Fruit fly (Drosophila melanogaster) whole organism, embryonic: ENCODE results near the gene Tnks.
A peak's percentile ranks its signal among the peaks of the same experiment; 100 is the strongest.

Experiments
- Ada2b ChIP-seq: fragments of 200-800 bp; sonication (Bioruptor generic); IDR thresholded peaks from 2 replicates; pipeline ENCODE4 v1.3.6; 2022; ENCODE audit warnings: missing biosample characterization, missing genetic modification characterization
- Atf-2 ChIP-seq: fragments of 200-800 bp; sonication (Bioruptor generic); optimal IDR thresholded peaks from 2 replicates; lab custom pipeline; 2016; ENCODE audit warnings: missing biosample characterization, missing genetic modification characterization
- Awh ChIP-seq: fragments of 200-800 bp; sonication (Bioruptor generic); IDR thresholded peaks from 2 replicates; pipeline ENCODE4, ENCODE4 v1.3.6; 2022; ENCODE audit warnings: missing biosample characterization, missing genetic modification characterization
- CG10147 ChIP-seq: fragments of 200-800 bp; sonication (Bioruptor generic); optimal IDR thresholded peaks from 2 replicates; lab custom pipeline; 2019; ENCODE audit warnings: missing biosample characterization, mild to moderate bottlenecking, missing genetic modification characterization, moderate library complexity
- CG10366 ChIP-seq: fragments of 200-800 bp; sonication (Bioruptor generic); IDR thresholded peaks from 2 replicates; pipeline ENCODE4 v1.3.6; 2022; ENCODE audit warnings: missing biosample characterization, missing genetic modification characterization
- CG10979 ChIP-seq: fragments of 200-800 bp; sonication (Bioruptor generic); optimal IDR thresholded peaks from 2 replicates; lab custom pipeline; 2018; ENCODE audit warnings: missing biosample characterization, mild to moderate bottlenecking, missing genetic modification characterization, moderate library complexity
- CG11695 ChIP-seq: fragments of 200-800 bp; sonication (Bioruptor generic); IDR thresholded peaks from 3 replicates; pipeline ENCODE4 v1.3.6; 2022; ENCODE audit warnings: missing biosample characterization, missing genetic modification characterization
- CG12744 ChIP-seq: fragments of 200-800 bp; sonication (Bioruptor generic); optimal IDR thresholded peaks from 2 replicates; lab custom pipeline; 2016; ENCODE audit warnings: missing biosample characterization, missing genetic modification characterization
- CG14965 ChIP-seq: fragments of 200-800 bp; sonication (Bioruptor generic); optimal IDR thresholded peaks from 2 replicates; lab custom pipeline; 2016; ENCODE audit warnings: missing biosample characterization, missing genetic modification characterization, borderline replicate concordance
- CG1529 ChIP-seq: fragments of 200-800 bp; sonication (Bioruptor generic); optimal IDR thresholded peaks from 3 replicates; lab custom pipeline; 2018; ENCODE audit warnings: missing biosample characterization, missing genetic modification characterization
- CG15514 ChIP-seq: fragments of 200-800 bp; sonication (Bioruptor generic); optimal IDR thresholded peaks from 3 replicates; lab custom pipeline; 2017; ENCODE audit warnings: missing biosample characterization, missing genetic modification characterization, mild to moderate bottlenecking, moderate library complexity, missing genetic modification reagents
- CG16813 ChIP-seq: fragments of 200-800 bp; sonication (Bioruptor generic); IDR thresholded peaks from 3 replicates; pipeline ENCODE4 v1.3.6; 2022; ENCODE audit warnings: missing biosample characterization, missing genetic modification characterization; ENCODE audit not compliant: partially characterized antibody
- CG17186 ChIP-seq: fragments of 200-800 bp; sonication (Bioruptor generic); optimal IDR thresholded peaks from 3 replicates; lab custom pipeline; 2017; ENCODE audit warnings: missing biosample characterization, missing genetic modification reagents, missing genetic modification characterization
- CG17385 ChIP-seq: fragments of 200-800 bp; sonication (Bioruptor generic); optimal IDR thresholded peaks from 3 replicates; lab custom pipeline; 2018; ENCODE audit warnings: missing biosample characterization, mild to moderate bottlenecking, missing genetic modification characterization
- CG17568 ChIP-seq: fragments of 200-800 bp; sonication (Bioruptor generic); optimal IDR thresholded peaks from 2 replicates; lab custom pipeline; 2018; ENCODE audit warnings: missing biosample characterization, mild to moderate bottlenecking, missing genetic modification characterization, moderate library complexity
- CG2129 ChIP-seq: fragments of 200-800 bp; sonication (Bioruptor generic); IDR thresholded peaks from 2 replicates; pipeline ENCODE4 v1.3.6; 2022; ENCODE audit warnings: missing biosample characterization, missing genetic modification characterization; ENCODE audit not compliant: partially characterized antibody
- CG2889 ChIP-seq: fragments of 200-800 bp; sonication (Bioruptor generic); IDR thresholded peaks from 3 replicates; pipeline ENCODE4 v1.3.6; 2022; ENCODE audit warnings: missing biosample characterization, missing genetic modification characterization
- CG3163 ChIP-seq: fragments of 200-800 bp; sonication (Bioruptor generic); optimal IDR thresholded peaks from 3 replicates; lab custom pipeline; 2016; ENCODE audit warnings: missing biosample characterization, missing genetic modification characterization
- CG32767 ChIP-seq: fragments of 200-800 bp; sonication (Bioruptor generic); IDR thresholded peaks from 2 replicates; pipeline ENCODE4 v1.3.6; 2022; ENCODE audit warnings: missing biosample characterization, missing genetic modification characterization
- CG3407 ChIP-seq: fragments of 200-800 bp; sonication (Bioruptor generic); optimal IDR thresholded peaks from 2 replicates; lab custom pipeline; 2018; ENCODE audit warnings: missing biosample characterization, mild to moderate bottlenecking, missing genetic modification characterization
- CG4282 ChIP-seq: fragments of 200-800 bp; sonication (Bioruptor generic); optimal IDR thresholded peaks from 2 replicates; lab custom pipeline; 2016; ENCODE audit warnings: missing biosample characterization, missing genetic modification characterization
- CG5245 ChIP-seq: fragments of 200-800 bp; sonication (Bioruptor generic); optimal IDR thresholded peaks from 3 replicates; lab custom pipeline; 2016; ENCODE audit warnings: missing biosample characterization, missing genetic modification characterization
- CG8478 ChIP-seq: fragments of >200 bp; optimal IDR thresholded peaks from 2 replicates; lab custom pipeline; 2018
- CG8924 ChIP-seq: fragments of 200-800 bp; optimal IDR thresholded peaks from 3 replicates; lab custom pipeline; 2019; ENCODE audit warnings: missing biosample characterization, mild to moderate bottlenecking, missing genetic modification characterization, moderate library complexity
- CG9437 ChIP-seq: fragments of 200-800 bp; sonication (Bioruptor generic); optimal IDR thresholded peaks from 2 replicates; lab custom pipeline; 2018; ENCODE audit warnings: missing biosample characterization, mild to moderate bottlenecking, missing genetic modification characterization
- Dek ChIP-seq: fragments of 200-800 bp; sonication (Bioruptor generic); optimal IDR thresholded peaks from 3 replicates; lab custom pipeline; 2019; ENCODE audit warnings: missing biosample characterization, mild to moderate bottlenecking, missing genetic modification characterization, moderate library complexity
- ERR ChIP-seq: fragments of 200-800 bp; sonication (Bioruptor generic); optimal IDR thresholded peaks from 2 replicates; lab custom pipeline; 2016; ENCODE audit warnings: missing biosample characterization, missing genetic modification characterization
- Gug ChIP-seq: fragments of 200-800 bp; sonication (Bioruptor generic); IDR thresholded peaks from 4 replicates; pipeline ENCODE4 v1.3.6; 2022; ENCODE audit warnings: missing biosample characterization, missing genetic modification characterization
- H15 ChIP-seq: fragments of 200-800 bp; sonication (Bioruptor generic); IDR thresholded peaks from 3 replicates; pipeline ENCODE4 v1.3.6; 2022; ENCODE audit warnings: missing biosample characterization, missing genetic modification characterization
- HHEX ChIP-seq: fragments of 200-800 bp; sonication (Bioruptor generic); optimal IDR thresholded peaks from 3 replicates; lab custom pipeline; 2017; ENCODE audit warnings: missing biosample characterization, mild to moderate bottlenecking, missing genetic modification characterization, missing genetic modification reagents
- Hmr ChIP-seq: fragments of 200-800 bp; sonication (Bioruptor generic); optimal IDR thresholded peaks from 3 replicates; lab custom pipeline; 2017; ENCODE audit warnings: mild to moderate bottlenecking, missing biosample characterization, missing genetic modification reagents, missing genetic modification characterization
- Neu2 ChIP-seq: fragments of 200-800 bp; sonication (Bioruptor generic); optimal IDR thresholded peaks from 3 replicates; lab custom pipeline; 2016; ENCODE audit warnings: missing biosample characterization, missing genetic modification characterization, borderline replicate concordance
- Oli ChIP-seq: fragments of 200-800 bp; sonication (Bioruptor generic); optimal IDR thresholded peaks from 2 replicates; lab custom pipeline; 2018; ENCODE audit warnings: missing biosample characterization, mild to moderate bottlenecking, missing genetic modification characterization, moderate library complexity
- Sin3A ChIP-seq: fragments of >200 bp; optimal IDR thresholded peaks from 2 replicates; lab custom pipeline; 2018
- Sox100B ChIP-seq: fragments of 200-800 bp; sonication (Bioruptor generic); optimal IDR thresholded peaks from 3 replicates; lab custom pipeline; 2018; ENCODE audit warnings: missing biosample characterization, mild to moderate bottlenecking, missing genetic modification characterization
- Trl ChIP-seq, 3 experiments: fragments of >200 bp in 2 of 3; fragments of 200-800 bp in 1 of 3; sonication (Bioruptor generic) in 1 of 3; optimal IDR thresholded peaks; 2 replicates in 1 of 3; 3 replicates in 2 of 3; lab custom pipeline; 2016 to 2017; ENCODE audit warnings: missing biosample characterization in 1 of 3, missing genetic modification characterization in 1 of 3
- dmrt99B ChIP-seq: fragments of 200-800 bp; sonication (Bioruptor generic); optimal IDR thresholded peaks from 2 replicates; lab custom pipeline; 2018; ENCODE audit warnings: missing biosample characterization, mild to moderate bottlenecking, missing genetic modification characterization, moderate library complexity
- fu2 ChIP-seq: fragments of 200-800 bp; sonication (Bioruptor generic); optimal IDR thresholded peaks from 2 replicates; lab custom pipeline; 2016; ENCODE audit warnings: missing biosample characterization, missing genetic modification characterization
- gsb-n ChIP-seq: fragments of 200-800 bp; sonication (Bioruptor generic); optimal IDR thresholded peaks from 3 replicates; lab custom pipeline; 2018; ENCODE audit warnings: missing biosample characterization, mild to moderate bottlenecking, missing genetic modification characterization
- her ChIP-seq: fragments of 200-800 bp; sonication (Bioruptor generic); optimal IDR thresholded peaks from 2 replicates; lab custom pipeline; 2016; ENCODE audit warnings: missing biosample characterization, missing genetic modification characterization
- insv ChIP-seq, 2 experiments: fragments of 200-800 bp; sonication (Bioruptor generic); optimal IDR thresholded peaks; 3 replicates each; lab custom pipeline; 2016 to 2018; ENCODE audit warnings: missing biosample characterization in 2 of 2, missing genetic modification characterization in 2 of 2
- jing ChIP-seq: fragments of 200-800 bp; sonication (Bioruptor generic); optimal IDR thresholded peaks from 2 replicates; lab custom pipeline; 2018; ENCODE audit warnings: missing biosample characterization, mild to moderate bottlenecking, missing genetic modification characterization
- knrl ChIP-seq: fragments of 200-800 bp; sonication (Bioruptor generic); IDR thresholded peaks from 3 replicates; pipeline ENCODE4 v1.3.6; 2022; ENCODE audit warnings: missing biosample characterization, missing genetic modification characterization; ENCODE audit not compliant: partially characterized antibody
- nerfin-2 ChIP-seq: fragments of 200-800 bp; sonication (Bioruptor generic); IDR thresholded peaks from 2 replicates; pipeline ENCODE4 v1.3.6; 2022; ENCODE audit warnings: missing biosample characterization, missing genetic modification characterization; ENCODE audit not compliant: partially characterized antibody
- nmo ChIP-seq: fragments of 200-800 bp; sonication (Bioruptor generic); optimal IDR thresholded peaks from 2 replicates; lab custom pipeline; 2018; ENCODE audit warnings: missing biosample characterization, mild to moderate bottlenecking, missing genetic modification characterization, moderate library complexity
- pita ChIP-seq: fragments of 200-800 bp; sonication (Bioruptor generic); optimal IDR thresholded peaks from 2 replicates; lab custom pipeline; 2017; ENCODE audit warnings: missing biosample characterization, mild to moderate bottlenecking, missing genetic modification characterization
- sd ChIP-seq: fragments of 200-800 bp; sonication (Bioruptor generic); optimal IDR thresholded peaks from 3 replicates; lab custom pipeline; 2018; ENCODE audit warnings: missing biosample characterization, mild to moderate bottlenecking, missing genetic modification characterization, moderate library complexity
- sisA ChIP-seq: fragments of 200-800 bp; sonication (Bioruptor generic); IDR thresholded peaks from 2 replicates; pipeline ENCODE4 v1.3.6; 2022; ENCODE audit warnings: missing biosample characterization, missing genetic modification characterization
- sna ChIP-seq: fragments of 200-800 bp; sonication (Bioruptor generic); IDR thresholded peaks from 2 replicates; pipeline ENCODE4 v1.3.6; 2022; ENCODE audit warnings: missing biosample characterization, missing genetic modification characterization; ENCODE audit not compliant: partially characterized antibody
- zen2 ChIP-seq: fragments of 200-800 bp; sonication (Bioruptor generic); IDR thresholded peaks from 3 replicates; pipeline ENCODE4 v1.3.6; 2022; ENCODE audit warnings: missing biosample characterization, missing genetic modification characterization; ENCODE audit not compliant: partially characterized antibody

The Tnks gene

DNA sequence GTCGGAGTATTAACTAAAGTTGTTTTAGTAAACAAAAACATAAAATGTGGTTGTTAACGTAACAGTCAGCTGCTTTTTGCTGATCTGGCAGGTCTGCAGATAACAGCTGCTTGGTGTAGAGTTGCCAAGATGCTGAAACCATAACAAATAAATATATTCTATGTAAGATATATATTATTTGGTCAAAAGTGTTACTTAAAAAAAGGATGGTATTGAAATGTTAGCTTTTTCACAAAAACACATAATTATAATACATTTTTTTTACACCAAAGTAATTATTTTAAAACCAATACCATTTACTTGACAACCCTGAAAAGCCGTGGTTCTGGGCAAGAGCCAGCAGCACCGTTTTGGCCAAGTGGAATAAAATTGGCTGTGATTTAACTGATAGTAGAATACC lies 19.4 kb upstream of the Tnks start, which contains the start of the genes CG4743 and Idh3g (continued):
- TF ChIP-seq CG15514 (GFP tag; lab: Kevin White, UChicago) (peak; percentile 94), Hmr (GFP tag; lab: Kevin White, UChicago) (peak; percentile 97), gsb-n (tag; lab: Kevin White, UChicago) (peak; percentile 99), HHEX (GFP tag; lab: Kevin White, UChicago) (peak; percentile 96), Neu2 (GFP tag; lab: Kevin White, UChicago) (no peak), CG4282 (GFP tag; lab: Kevin White, UChicago) (peak; percentile 20), CG32767 (GFP tag; lab: Robert Waterston, UW) (peak; percentile 96), H15 (GFP tag; lab: Robert Waterston, UW) (peak; percentile 90), Awh (GFP tag; lab: Robert Waterston, UW) (peak; percentile 96), her (peak; percentile 54), sna (GFP tag; lab: Robert Waterston, UW) (no peak), CG2889 (peak; percentile 89), Atf-2 (GFP tag; lab: Kevin White, UChicago) (peak; percentile 60), Ada2b (GFP tag; lab: Robert Waterston, UW) (peak; percentile 94), jing (GFP tag; lab: Kevin White, UChicago) (peak; percentile 85), Gug (GFP tag; lab: Robert Waterston, UW) (peak; percentile 76), CG10366 (peak; percentile 95), sd (tag; lab: Kevin White, UChicago) (peak; percentile 90), nerfin-2 (GFP tag; lab: Robert Waterston, UW) (no peak), knrl (GFP tag; lab: Robert Waterston, UW) (no peak), CG11695 (GFP tag; lab: Robert Waterston, UW) (peak; percentile 98), CG16813 (GFP tag; lab: Robert Waterston, UW) (peak; percentile 36; the same call in 2 of the 3 replicates), dmrt99B (tag; lab: Kevin White, UChicago) (peak; percentile 97), CG2129 (GFP tag; lab: Robert Waterston, UW) (no peak), CG1529 (GFP tag; lab: Kevin White, UChicago) (peak; percentile 92), sisA (GFP tag; lab: Robert Waterston, UW) (peak; percentile 91), fu2 (peak; percentile 35), zen2 (GFP tag; lab: Robert Waterston, UW) (no peak), CG14965 (GFP tag; lab: Kevin White, UChicago) (no peak), CG10147 (GFP tag; lab: Kevin White, UChicago) (peak; percentile 97), Oli (tag; lab: Kevin White, UChicago) (peak; percentile 96), ERR (GFP tag; lab: Kevin White, UChicago) (peak; percentile 53), CG5245 (GFP tag; lab: Kevin White, UChicago) (peak; percentile 95), Sox100B (GFP tag; lab: Kevin White, UChicago) (peak; percentile 96), CG3163 (peak; percentile 39), CG8478 (lab: Kevin White, UChicago) (no peak), CG3407 (GFP tag; lab: Kevin White, UChicago) (peak; percentile 93), CG10979 (tag; lab: Kevin White, UChicago) (peak; percentile 98), insv (GFP tag; optimal IDR thresholded peaks at IDR 0.05; lab: Kevin White, UChicago) (peak in 1 of 2 experiments; percentile 79), nmo (GFP tag; lab: Kevin White, UChicago) (peak; percentile 98), CG17568 (GFP tag; lab: Kevin White, UChicago) (peak; percentile 96), CG17385 (GFP tag; lab: Kevin White, UChicago) (peak; percentile 96), Dek (peak; percentile 95), pita (no peak), Sin3A (peak; percentile 18), CG9437 (peak; percentile 98), CG8924 (tag; lab: Kevin White, UChicago) (peak; percentile 98), CG12744 (GFP tag; lab: Kevin White, UChicago) (peak; percentile 59), CG17186 (GFP tag; lab: Kevin White, UChicago) (peak; percentile 76), Trl (optimal IDR thresholded peaks at IDR 0.05; lab: Kevin White, UChicago) (no peak), Trl (GFP tag; optimal IDR thresholded peaks at IDR 0.05; lab: Kevin White, UChicago) (peak; percentile 74)
